Fruit fly (Drosophila melanogaster) Kc167 (cell line): Measurements from ENCODE around the gene Gprk2.

Experiments used
- Myc ChIP-seq: fragments of >200 bp; optimal IDR thresholded peaks from 2 replicates; lab custom pipeline; 2017; ENCODE audit warnings: missing external identifiers
- Sin3A ChIP-seq: fragments of >200 bp; optimal IDR thresholded peaks from 2 replicates; lab custom pipeline; 2018; ENCODE audit warnings: missing external identifiers
- h ChIP-seq: fragments of >200 bp; optimal IDR thresholded peaks from 3 replicates; lab custom pipeline; 2018; ENCODE audit warnings: missing external identifiers
- insv ChIP-seq: fragments of >200 bp; optimal IDR thresholded peaks from 3 replicates; lab custom pipeline; 2018; ENCODE audit warnings: missing external identifiers
- psq ChIP-seq: fragments of >200 bp; optimal IDR thresholded peaks from 2 replicates; lab custom pipeline; 2017; ENCODE audit warnings: missing external identifiers
- ttk ChIP-seq: sonication (Bioruptor generic); optimal IDR thresholded peaks from 2 replicates; lab custom pipeline; 2017; ENCODE audit warnings: missing external identifiers

Gprk2 gene

DNA sequence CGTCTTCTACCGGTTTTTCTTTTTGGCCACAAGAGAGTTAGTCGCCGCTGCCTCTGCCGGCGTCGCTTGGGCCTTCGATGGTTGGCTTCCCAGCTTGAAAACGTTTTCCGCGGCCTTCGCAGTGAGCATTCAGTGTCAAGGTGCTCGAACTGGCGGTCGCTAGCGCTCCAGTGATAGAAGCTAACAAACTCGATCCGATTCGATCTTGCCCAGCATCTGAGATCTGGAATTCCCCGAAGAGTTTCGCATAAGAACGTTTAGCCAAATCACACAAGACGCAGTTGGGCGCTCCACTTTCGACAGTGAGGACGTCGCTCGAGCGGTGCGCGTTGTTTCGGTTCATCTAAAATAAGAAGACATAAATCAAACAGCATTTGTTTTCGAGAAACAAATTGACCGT, 94.1 kb downstream of the Gprk2 start, which contains the start of gene mey:
Gene mey (plus strand): TSS at position 122 of the 400 bp plus-strand sequence.
- TF ChIP-seq h (no peak), Myc (lab: Kevin White, UChicago) (no peak), ttk (lab: Kevin White, UChicago) (no peak), insv (lab: Kevin White, UChicago) (no peak), psq (lab: Kevin White, UChicago) (no peak), Sin3A (lab: Kevin White, UChicago) (no peak)

DNA sequence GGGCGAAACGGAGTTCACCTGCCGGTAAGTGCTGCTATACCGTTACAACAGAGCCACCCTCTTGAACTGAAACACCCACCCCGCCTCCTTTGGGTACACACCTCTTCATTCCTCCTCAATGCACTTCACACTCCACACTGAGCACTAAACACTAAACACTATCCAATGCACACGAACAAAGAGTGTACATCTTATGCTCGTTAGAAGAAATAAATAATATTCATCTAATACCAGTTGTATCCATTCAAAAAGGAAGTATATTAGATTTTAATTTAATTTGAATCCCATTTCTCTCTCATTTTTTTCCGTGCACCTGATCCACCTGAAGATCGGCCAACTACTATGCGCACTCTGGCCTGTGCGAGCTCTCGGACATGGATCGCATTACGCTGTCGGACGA, 98.6 kb downstream of the Gprk2 start:
- TF ChIP-seq psq (lab: Kevin White, UChicago) (no peak), h (no peak), ttk (lab: Kevin White, UChicago) (no peak), insv (lab: Kevin White, UChicago) (no peak), Myc (lab: Kevin White, UChicago) (no peak), Sin3A (lab: Kevin White, UChicago) (no peak)

DNA sequence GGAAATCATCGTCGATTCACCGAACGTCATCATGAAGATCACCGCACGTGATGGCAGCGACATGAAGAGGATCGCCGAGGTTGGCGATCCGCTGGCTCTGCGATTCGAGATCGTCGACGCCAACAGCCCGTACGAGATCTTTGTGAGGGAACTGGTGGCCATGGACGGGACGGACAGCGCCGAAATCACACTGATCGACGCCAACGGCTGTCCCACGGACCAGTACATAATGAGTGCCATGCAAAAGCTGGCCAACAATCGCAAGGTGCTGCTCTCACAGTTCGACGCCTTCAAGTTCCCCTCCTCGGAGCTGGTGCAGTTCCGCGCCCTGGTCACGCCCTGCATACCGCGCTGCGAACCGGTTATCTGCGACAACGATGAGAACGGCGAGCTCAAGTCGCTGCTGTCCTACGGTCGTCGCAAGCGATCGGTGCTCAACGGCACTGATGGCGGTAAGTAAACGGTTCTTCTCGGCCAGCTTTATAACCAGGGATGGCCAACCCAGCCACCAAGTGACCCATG, 99.7 kb downstream of the Gprk2 start:
- TF ChIP-seq h (no peak), insv (lab: Kevin White, UChicago) (no peak), Myc (lab: Kevin White, UChicago) (no peak), psq (lab: Kevin White, UChicago) (no peak), Sin3A (lab: Kevin White, UChicago) (no peak), ttk (lab: Kevin White, UChicago) (no peak)

DNA sequence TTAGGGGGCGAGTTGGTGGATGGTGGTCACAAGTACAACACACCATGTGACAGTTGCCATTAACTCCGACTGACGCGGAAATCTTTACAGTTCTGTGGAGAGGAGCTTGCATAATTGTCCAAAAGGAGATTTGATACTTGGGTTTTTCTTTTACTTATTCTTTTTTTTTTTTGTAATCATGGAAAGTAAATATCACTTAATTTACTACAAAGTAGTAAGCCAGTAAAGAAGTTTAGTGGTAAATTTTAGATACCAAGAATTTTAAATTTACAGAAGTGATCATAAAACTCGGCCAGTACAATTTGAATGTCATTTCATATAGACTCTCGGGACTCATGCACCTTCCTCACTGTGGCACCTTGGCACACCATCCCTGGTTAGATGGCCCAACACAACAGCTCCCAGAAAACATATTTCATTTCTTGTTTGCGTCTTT, 100.2 kb downstream of the Gprk2 start:
- TF ChIP-seq Myc (lab: Kevin White, UChicago) (no peak), insv (lab: Kevin White, UChicago) (no peak), Sin3A (lab: Kevin White, UChicago) (no peak), ttk (lab: Kevin White, UChicago) (no peak), h (no peak), psq (lab: Kevin White, UChicago) (no peak)
